Fruit fly (Drosophila melanogaster): ENCODE data around the gene HtrA2.

DNA sequence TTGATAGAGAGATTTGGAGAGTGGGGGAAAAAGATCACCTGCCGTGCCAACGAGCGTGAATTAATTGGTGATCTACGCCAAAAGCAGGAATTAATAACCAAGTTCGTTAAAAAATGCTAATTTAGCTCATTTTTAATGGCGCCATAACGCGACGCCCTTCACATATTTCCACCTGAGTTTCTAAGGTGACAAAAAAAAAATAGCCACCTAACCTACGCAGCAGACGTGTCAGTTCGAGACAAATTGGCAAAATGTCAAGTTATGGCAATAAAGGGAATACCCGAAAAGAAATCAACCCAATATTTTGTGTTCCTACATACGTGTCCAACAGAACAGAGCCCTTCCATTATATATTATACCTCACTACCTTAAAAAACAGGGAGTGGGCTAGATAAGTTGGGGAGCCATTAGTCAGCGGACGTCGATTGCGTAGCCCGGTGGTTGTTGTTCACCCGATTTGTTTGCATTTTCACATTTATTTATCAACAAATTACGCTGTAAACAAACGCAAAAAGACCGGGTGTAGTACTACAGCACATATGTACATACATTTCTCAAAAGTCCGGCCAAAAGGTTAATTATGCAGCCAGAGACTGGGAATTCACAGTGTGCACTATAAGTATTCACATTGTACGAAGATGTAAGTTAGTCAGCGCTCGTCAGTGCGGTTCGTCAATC lies 34.3 kb downstream of the HtrA2 start:
- no peak for TF ChIP-seq psq (optimal IDR thresholded peaks at IDR 0.05)
- TF ChIP-seq Dll (optimal IDR thresholded peaks at IDR 0.05): no peak
- no peak for TF ChIP-seq usp (GFP tag; optimal IDR thresholded peaks at IDR 0.05)

Data from whole organism.